Fruit fly (Drosophila melanogaster): ENCODE results near the gene CG1789.
A peak's percentile ranks its signal among the peaks of the same experiment; 100 is the strongest.

The CG1789 gene

DNA sequence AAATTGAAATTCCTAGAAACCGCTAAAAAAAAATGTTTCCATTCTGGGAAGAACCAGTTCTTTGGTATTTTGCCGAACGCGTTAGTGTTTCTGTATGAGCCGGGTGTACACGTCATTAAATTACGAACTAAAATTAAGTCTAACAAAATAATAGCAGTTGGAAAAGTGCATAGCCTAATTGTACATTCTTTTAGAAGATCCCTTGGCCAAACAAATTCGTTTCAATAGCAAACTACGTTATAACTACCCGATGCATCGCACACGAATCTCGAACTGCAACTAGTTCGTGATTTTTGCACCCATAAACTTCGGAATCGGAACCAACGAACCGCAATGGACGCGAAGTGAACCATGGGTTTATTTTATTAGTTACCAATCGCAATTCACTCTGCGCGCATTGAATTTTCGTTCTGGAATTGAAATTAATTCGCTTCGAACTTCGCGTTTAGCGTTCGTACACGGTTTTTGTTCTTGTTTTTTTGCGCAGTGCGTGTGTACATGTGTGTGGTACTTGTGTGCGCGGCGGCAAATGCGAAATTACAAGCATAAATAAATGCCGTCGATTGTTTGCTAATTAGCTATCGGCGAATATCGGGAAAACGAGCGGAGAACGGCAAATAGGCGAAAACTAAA lies 39.0 kb upstream of the CG1789 start, which contains the start of gene CAH3 (continued):
- peak; percentile 96 for TF ChIP-seq PHDP (tag; optimal IDR thresholded peaks at IDR 0.05)
- peak; percentile 87; the same call in 2 of the 3 replicates for TF ChIP-seq CG3726 (GFP tag; IDR thresholded peaks at IDR 0.05)
- peak; percentile 90 for TF ChIP-seq NK7.1 (GFP tag; optimal IDR thresholded peaks at IDR 0.05)
- TF ChIP-seq CkIIα-i1 (GFP tag; IDR thresholded peaks at IDR 0.05): peak; percentile 53; the same call in 1 of the 2 replicates
- TF ChIP-seq CG7745 (tag; optimal IDR thresholded peaks at IDR 0.05): peak; percentile 11
- peak; percentile 32 for TF ChIP-seq hkb (optimal IDR thresholded peaks at IDR 0.05)
- peak; percentile 96 for TF ChIP-seq hkb (GFP tag; IDR thresholded peaks at IDR 0.05)
- TF ChIP-seq Hsf (GFP tag; optimal IDR thresholded peaks at IDR 0.05): peak; percentile 95
- TF ChIP-seq sd (tag; optimal IDR thresholded peaks at IDR 0.05): peak; percentile 78
- TF ChIP-seq CG3838 (GFP tag; optimal IDR thresholded peaks at IDR 0.05): peak; percentile 64
- peak; percentile 97 for TF ChIP-seq CG12659 (GFP tag; optimal IDR thresholded peaks at IDR 0.05)
- TF ChIP-seq ap (GFP tag; IDR thresholded peaks at IDR 0.05): peak; percentile 83
- peak; percentile 83 for TF ChIP-seq kah (GFP tag; optimal IDR thresholded peaks at IDR 0.05)
- peak; percentile 91 for TF ChIP-seq az2 (GFP tag; optimal IDR thresholded peaks at IDR 0.05)
- peak; percentile 88 for TF ChIP-seq CG17186 (GFP tag; optimal IDR thresholded peaks at IDR 0.05)
- TF ChIP-seq CG6272 (GFP tag; IDR thresholded peaks at IDR 0.05): peak; percentile 74
- peak; percentile 40 for TF ChIP-seq yki (optimal IDR thresholded peaks at IDR 0.05)
- peak; percentile 94 for TF ChIP-seq CG12071 (GFP tag; optimal IDR thresholded peaks at IDR 0.05)
- peak; percentile 90 for TF ChIP-seq CG32767 (GFP tag; IDR thresholded peaks at IDR 0.05)
- TF ChIP-seq sob (GFP tag; IDR thresholded peaks at IDR 0.05): peak; percentile 94
- peak; percentile 69 for TF ChIP-seq CG3995 (GFP tag; optimal IDR thresholded peaks at IDR 0.05)
- TF ChIP-seq sqz (GFP tag; optimal IDR thresholded peaks at IDR 0.05): peak; percentile 89
- TF ChIP-seq gro (GFP tag; optimal IDR thresholded peaks at IDR 0.05): peak; percentile 93
- TF ChIP-seq CG7556 (GFP tag; optimal IDR thresholded peaks at IDR 0.05): peak; percentile 91
- peak; percentile 37; the same call in 1 of the 2 replicates for TF ChIP-seq bbx (GFP tag; IDR thresholded peaks at IDR 0.05; ENCODE audit: partially characterized antibody)
- TF ChIP-seq CG17385 (GFP tag; optimal IDR thresholded peaks at IDR 0.05): peak; percentile 85
- TF ChIP-seq al (GFP tag; IDR thresholded peaks at IDR 0.05): peak; percentile 82
- TF ChIP-seq eyg (GFP tag; optimal IDR thresholded peaks at IDR 0.05): peak; percentile 91
- peak; percentile 90 for TF ChIP-seq Rx (GFP tag; IDR thresholded peaks at IDR 0.05)
- TF ChIP-seq CG42726 (GFP tag; IDR thresholded peaks at IDR 0.05; ENCODE audit: partially characterized antibody): no peak; the same call in 1 of the 2 replicates
- TF ChIP-seq CG2199 (GFP tag; IDR thresholded peaks at IDR 0.05): peak; percentile 74; the same call in 1 of the 3 replicates
- peak; percentile 92 for TF ChIP-seq vfl (GFP tag; optimal IDR thresholded peaks at IDR 0.05)
- TF ChIP-seq CG8944 (GFP tag; optimal IDR thresholded peaks at IDR 0.05): peak; percentile 95
- peak; percentile 52; the same call in 1 of the 3 replicates for TF ChIP-seq knrl (GFP tag; IDR thresholded peaks at IDR 0.05; ENCODE audit: partially characterized antibody)
- peak; percentile 91 for TF ChIP-seq tx (GFP tag; optimal IDR thresholded peaks at IDR 0.05)
- peak; percentile 74 for TF ChIP-seq CG2116 (GFP tag; optimal IDR thresholded peaks at IDR 0.05)
- TF ChIP-seq CG12104 (GFP tag; optimal IDR thresholded peaks at IDR 0.05): peak; percentile 90
- TF ChIP-seq grau (tag; optimal IDR thresholded peaks at IDR 0.05): peak; percentile 94
- TF ChIP-seq CG10267 (tag; optimal IDR thresholded peaks at IDR 0.05): peak; percentile 89
- peak; percentile 92 for TF ChIP-seq CG8089 (GFP tag; optimal IDR thresholded peaks at IDR 0.05)
- peak; percentile 95 for TF ChIP-seq CG2120 (GFP tag; optimal IDR thresholded peaks at IDR 0.05)
- peak; percentile 96 for TF ChIP-seq CG17829 (tag; optimal IDR thresholded peaks at IDR 0.05)
- peak; percentile 92 for TF ChIP-seq CG30431 (GFP tag; optimal IDR thresholded peaks at IDR 0.05)
- peak; percentile 90 for TF ChIP-seq gce (GFP tag; IDR thresholded peaks at IDR 0.05)
- TF ChIP-seq CG32772 (GFP tag; IDR thresholded peaks at IDR 0.05): peak; percentile 89
- TF ChIP-seq HmgD (GFP tag; optimal IDR thresholded peaks at IDR 0.05): peak; percentile 76
- TF ChIP-seq CTCF (GFP tag; optimal IDR thresholded peaks at IDR 0.05): peak; percentile 41
- peak; percentile 62 for TF ChIP-seq dimm (GFP tag; IDR thresholded peaks at IDR 0.05)
- TF ChIP-seq Poxn (GFP tag; IDR thresholded peaks at IDR 0.05): peak; percentile 65; the same call in 1 of the 2 replicates
- TF ChIP-seq cas (GFP tag; IDR thresholded peaks at IDR 0.05): peak; percentile 80
- TF ChIP-seq CG6175 (GFP tag; IDR thresholded peaks at IDR 0.05): peak; percentile 80; the same call in 2 of the 3 replicates
- TF ChIP-seq en (GFP tag; optimal IDR thresholded peaks at IDR 0.05): peak; percentile 84

Data from whole organism, embryonic.